Fruit fly (Drosophila melanogaster) whole organism, embryonic: ENCODE data around the gene Pi3K21B.

Experiments used
- Bteb2 ChIP-seq: fragments of 200-800 bp; sonication (Bioruptor generic); optimal IDR thresholded peaks from 2 replicates; lab custom pipeline; 2016; ENCODE audit warnings: missing biosample characterization, missing genetic modification characterization
- E2f1 ChIP-seq: fragments of 200-800 bp; sonication (Bioruptor generic); IDR thresholded peaks from 2 replicates; pipeline ENCODE4 v1.3.6; 2022; ENCODE audit warnings: missing biosample characterization, missing genetic modification characterization
- Neu2 ChIP-seq: fragments of 200-800 bp; sonication (Bioruptor generic); optimal IDR thresholded peaks from 3 replicates; lab custom pipeline; 2016; ENCODE audit warnings: missing biosample characterization, missing genetic modification characterization, borderline replicate concordance
- seq ChIP-seq: fragments of 200-800 bp; sonication (Bioruptor generic); IDR thresholded peaks from 2 replicates; pipeline ENCODE4 v1.3.6; 2022; ENCODE audit warnings: missing biosample characterization, missing genetic modification characterization
- vvl ChIP-seq: fragments of 200-800 bp; sonication (Bioruptor generic); IDR thresholded peaks from 2 replicates; pipeline ENCODE4 v1.3.6; 2022; ENCODE audit warnings: missing biosample characterization, missing genetic modification characterization

DNA sequence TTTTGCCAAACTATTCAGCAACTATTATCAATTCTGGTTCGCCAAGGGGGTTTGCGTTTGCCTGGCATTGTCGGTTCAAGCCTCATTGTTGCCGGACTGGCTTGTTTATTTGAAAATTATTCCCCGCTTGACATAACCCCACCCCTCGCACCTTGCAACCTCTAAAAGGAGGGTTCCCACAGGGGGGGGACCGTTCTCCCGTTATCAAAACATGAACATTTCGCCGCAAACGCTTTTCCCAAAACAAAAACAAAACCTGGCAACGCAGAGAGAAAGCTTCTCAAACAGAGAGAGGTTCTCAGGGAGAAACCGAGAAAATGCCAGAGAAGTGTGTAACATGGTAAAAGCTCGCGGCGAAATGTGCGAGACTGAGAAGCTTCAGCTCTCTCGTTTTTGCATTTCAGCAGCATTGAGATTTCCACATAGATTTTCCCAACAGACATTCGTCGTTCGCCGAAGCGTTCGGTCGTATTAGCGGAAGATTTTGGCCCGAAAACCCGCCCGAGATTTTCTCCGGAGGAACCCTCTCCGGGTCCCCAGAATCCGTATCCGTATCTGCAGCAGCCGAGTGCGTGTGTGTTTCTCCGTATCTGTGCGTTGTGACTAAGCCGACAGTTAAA, 12.2 kb downstream of the Pi3K21B start:
- TF ChIP-seq E2f1 (GFP tag; lab: Robert Waterston, UW) (no peak), vvl (GFP tag; lab: Robert Waterston, UW) (no peak; the same call in 1 of the 2 replicates), Neu2 (no peak), seq (GFP tag; lab: Robert Waterston, UW) (no peak), Bteb2 (GFP tag; lab: Kevin White, UChicago) (no peak)
